Worm (Caenorhabditis elegans) whole organism, L2 larva: Measurements from ENCODE around the gene T25D3.4.

Experiments
- C34F6.9 ChIP-seq: fragments of 150-350 bp; optimal IDR thresholded peaks from 2 replicates; lab custom pipeline; 2014; ENCODE audit warnings: missing biosample characterization, missing genetic modification characterization
- F13H6.1 ChIP-seq: sonication (generic microtip); optimal IDR thresholded peaks from 2 replicates; lab custom pipeline; 2016; ENCODE audit warnings: missing genetic modification characterization, missing compliant biosample characterization
- ZK546.5 ChIP-seq: sonication (generic microtip); optimal IDR thresholded peaks from 2 replicates; lab custom pipeline; 2017; ENCODE audit warnings: missing biosample characterization, missing genetic modification characterization
- alr-1 ChIP-seq: fragments of 150-350 bp; optimal IDR thresholded peaks from 2 replicates; lab custom pipeline; 2014; ENCODE audit warnings: missing biosample characterization, missing genetic modification characterization
- aly-2 ChIP-seq: fragments of 150-350 bp; optimal IDR thresholded peaks from 2 replicates; lab custom pipeline; 2014; ENCODE audit warnings: missing biosample characterization, missing genetic modification characterization
- blmp-1 ChIP-seq: sonication (generic microtip); optimal IDR thresholded peaks from 2 replicates; lab custom pipeline; 2017; ENCODE audit warnings: missing genetic modification characterization, mild to moderate bottlenecking, missing compliant biosample characterization, antibody characterized with exemption, moderate library complexity; ENCODE audit not compliant: insufficient read depth
- ceh-16 ChIP-seq: fragments of 150-350 bp; optimal IDR thresholded peaks from 2 replicates; lab custom pipeline; 2014; ENCODE audit warnings: missing biosample characterization, missing genetic modification characterization
- ceh-82 ChIP-seq: fragments of 150-350 bp; optimal IDR thresholded peaks from 2 replicates; lab custom pipeline; 2014; ENCODE audit warnings: missing biosample characterization, missing genetic modification characterization
- crh-2 ChIP-seq: sonication (generic microtip); optimal IDR thresholded peaks from 2 replicates; lab custom pipeline; 2017; ENCODE audit warnings: missing biosample characterization, missing genetic modification characterization
- egl-27 ChIP-seq: sonication (generic microtip); optimal IDR thresholded peaks from 3 replicates; lab custom pipeline; 2017; ENCODE audit warnings: missing biosample characterization, missing genetic modification reagents, missing genetic modification characterization
- elt-1 ChIP-seq: fragments of 150-350 bp; optimal IDR thresholded peaks from 2 replicates; lab custom pipeline; 2014; ENCODE audit warnings: missing biosample characterization, missing genetic modification characterization
- fos-1 ChIP-seq: fragments of 150-350 bp; optimal IDR thresholded peaks from 2 replicates; lab custom pipeline; 2014; ENCODE audit warnings: missing biosample characterization, missing genetic modification characterization
- gmeb-1 ChIP-seq: fragments of 150-350 bp; optimal IDR thresholded peaks from 2 replicates; lab custom pipeline; 2014; ENCODE audit warnings: missing biosample characterization, missing genetic modification characterization
- lin-39 ChIP-seq: fragments of 150-350 bp; optimal IDR thresholded peaks from 2 replicates; lab custom pipeline; 2014; ENCODE audit warnings: missing biosample characterization, missing genetic modification reagents, missing genetic modification characterization
- lsy-2 ChIP-seq, 2 experiments: fragments of 150-350 bp in 1 of 2; sonication (generic microtip) in 1 of 2; optimal IDR thresholded peaks; 2 replicates each; lab custom pipeline; 2014 to 2017; ENCODE audit warnings: missing biosample characterization in 2 of 2, missing genetic modification characterization in 2 of 2
- mab-5 ChIP-seq: fragments of 150-350 bp; optimal IDR thresholded peaks from 2 replicates; lab custom pipeline; 2014; ENCODE audit warnings: missing biosample characterization, missing genetic modification characterization
- mbf-1 ChIP-seq: sonication (generic microtip); optimal IDR thresholded peaks from 2 replicates; lab custom pipeline; 2017; ENCODE audit warnings: missing biosample characterization, missing genetic modification characterization
- mdl-1 ChIP-seq, 2 experiments: fragments of 150-350 bp in 1 of 2; sonication (generic microtip) in 1 of 2; optimal IDR thresholded peaks; 2 replicates each; lab custom pipeline; 2017; ENCODE audit warnings: missing biosample characterization in 2 of 2, missing genetic modification characterization in 2 of 2
- nhr-10 ChIP-seq: sonication (generic microtip); optimal IDR thresholded peaks from 2 replicates; lab custom pipeline; 2017; ENCODE audit warnings: missing biosample characterization, missing genetic modification characterization
- nhr-12 ChIP-seq: fragments of 150-350 bp; optimal IDR thresholded peaks from 2 replicates; lab custom pipeline; 2014; ENCODE audit warnings: missing biosample characterization, missing genetic modification characterization
- nhr-129 ChIP-seq: fragments of 150-350 bp; optimal IDR thresholded peaks from 2 replicates; lab custom pipeline; 2014; ENCODE audit warnings: missing biosample characterization, missing genetic modification characterization
- nhr-21 ChIP-seq: fragments of 150-350 bp; optimal IDR thresholded peaks from 2 replicates; lab custom pipeline; 2014; ENCODE audit warnings: missing biosample characterization, missing genetic modification characterization
- nhr-23 ChIP-seq: fragments of 150-350 bp; optimal IDR thresholded peaks from 2 replicates; lab custom pipeline; 2014; ENCODE audit warnings: missing biosample characterization, missing genetic modification reagents, missing genetic modification characterization
- nhr-6 ChIP-seq: fragments of 150-350 bp; optimal IDR thresholded peaks from 2 replicates; lab custom pipeline; 2014; ENCODE audit warnings: missing biosample characterization, missing genetic modification characterization
- peb-1 ChIP-seq: fragments of 150-350 bp; optimal IDR thresholded peaks from 2 replicates; lab custom pipeline; 2014; ENCODE audit warnings: missing biosample characterization, missing genetic modification characterization
- sem-4 ChIP-seq: fragments of 150-350 bp; optimal IDR thresholded peaks from 2 replicates; lab custom pipeline; 2014; ENCODE audit warnings: missing biosample characterization, missing genetic modification reagents, missing genetic modification characterization
- sma-3 ChIP-seq: sonication (generic microtip); optimal IDR thresholded peaks from 2 replicates; lab custom pipeline; 2016; ENCODE audit warnings: missing genetic modification reagents, missing genetic modification characterization, missing compliant biosample characterization
- sma-9 ChIP-seq, 2 experiments: fragments of 150-350 bp in 1 of 2; sonication (generic microtip) in 1 of 2; optimal IDR thresholded peaks; 2 replicates each; lab custom pipeline; 2014 to 2016; ENCODE audit warnings: missing genetic modification characterization in 2 of 2, mild to moderate bottlenecking in 1 of 2, missing biosample characterization in 1 of 2, missing compliant biosample characterization in 1 of 2, missing genetic modification reagents in 1 of 2, moderate library complexity in 1 of 2
- snpc-4 ChIP-seq: fragments of 150-350 bp; optimal IDR thresholded peaks from 2 replicates; lab custom pipeline; 2014; ENCODE audit warnings: missing biosample characterization, missing genetic modification characterization
- unc-39 ChIP-seq: fragments of 150-350 bp; optimal IDR thresholded peaks from 2 replicates; lab custom pipeline; 2014; ENCODE audit warnings: missing biosample characterization, missing genetic modification characterization
- unc-55 ChIP-seq: fragments of 150-350 bp; sonication (generic microtip); optimal IDR thresholded peaks from 3 replicates; lab custom pipeline; 2014; ENCODE audit warnings: missing biosample characterization, missing genetic modification reagents, missing genetic modification characterization
- unc-62 ChIP-seq: fragments of 150-350 bp; optimal IDR thresholded peaks from 2 replicates; lab custom pipeline; 2014; ENCODE audit warnings: missing biosample characterization, missing genetic modification reagents, missing genetic modification characterization
- ztf-1 ChIP-seq: fragments of 200-800 bp; sonication (Bioruptor generic); conservative IDR thresholded peaks from 2 replicates; pipeline ENCODE4 v1.3.6; 2022; ENCODE audit warnings: missing genetic modification characterization, missing compliant biosample characterization
- ztf-11 ChIP-seq: sonication (generic microtip); optimal IDR thresholded peaks from 2 replicates; lab custom pipeline; 2017; ENCODE audit warnings: missing biosample characterization, missing genetic modification characterization
- ztf-4 ChIP-seq: fragments of 150-350 bp; optimal IDR thresholded peaks from 2 replicates; lab custom pipeline; 2014; ENCODE audit warnings: missing biosample characterization, missing genetic modification characterization

T25D3.4 gene

ce11 chrII:111267-111666 is 35.8 kb upstream of the T25D3.4 start, which contains the start of gene C50D2.1:
TSS of gene C50D2.1 (plus strand) at chrII:111567.
- TF ChIP-seq F13H6.1 (no peak), snpc-4 (tag; lab: Kevin White, UChicago) (no peak), unc-39 (tag; lab: Kevin White, UChicago) (no peak), sma-3 (GFP tag; lab: Kevin White, UChicago) (no peak), egl-27 (no peak), sem-4 (no peak), blmp-1 (tag; lab: Kevin White, UChicago) (no peak), lsy-2 (tag; optimal IDR thresholded peaks at IDR 0.05; lab: Kevin White, UChicago) (no peak)

ce11 chrII:112231-112630 is 34.8 kb upstream of the T25D3.4 start:
- peak; percentile 15 for TF ChIP-seq nhr-129 (tag; lab: Kevin White, UChicago)
- TF ChIP-seq sma-9 (GFP tag; optimal IDR thresholded peaks at IDR 0.05; lab: Kevin White, UChicago): no peak
- no peak for TF ChIP-seq sma-9 (tag; optimal IDR thresholded peaks at IDR 0.05; lab: Kevin White, UChicago)
- peak; percentile 28 for TF ChIP-seq sma-3 (GFP tag; lab: Kevin White, UChicago)

- TF ChIP-seq ztf-1: no peak
- no peak for TF ChIP-seq lin-39 (tag; lab: Kevin White, UChicago)
- TF ChIP-seq ceh-16 (tag; lab: Kevin White, UChicago): no peak
- no peak for TF ChIP-seq alr-1 (tag; lab: Kevin White, UChicago)
- no peak for TF ChIP-seq nhr-21 (tag; lab: Kevin White, UChicago)
- no peak for TF ChIP-seq egl-27
- no peak for TF ChIP-seq crh-2 (tag; lab: Kevin White, UChicago)
- no peak for TF ChIP-seq nhr-129 (tag; lab: Kevin White, UChicago)
- no peak for TF ChIP-seq gmeb-1 (tag; lab: Kevin White, UChicago)
- TF ChIP-seq peb-1 (tag; lab: Kevin White, UChicago): no peak
- TF ChIP-seq nhr-12 (tag; lab: Kevin White, UChicago): no peak
- TF ChIP-seq snpc-4 (tag; lab: Kevin White, UChicago): no peak
- no peak for TF ChIP-seq elt-1 (tag; lab: Kevin White, UChicago)
- no peak for TF ChIP-seq ceh-82 (tag; lab: Kevin White, UChicago)
- no peak for TF ChIP-seq aly-2
- no peak for TF ChIP-seq sma-3 (GFP tag; lab: Kevin White, UChicago)
- TF ChIP-seq, all 48 proteins: peak for 0
Measured at ce11 chrII:116916-117315, 30.1 kb upstream of the T25D3.4 start, which contains the start of gene srt-54. TSS of gene srt-54 (plus strand) at chrII:117216.

ce11 chrII:121121-121520 is 25.9 kb upstream of the T25D3.4 start, which contains the start of gene K10B4.3:
TSS of gene K10B4.3 (minus strand) at chrII:121221.
- TF ChIP-seq peb-1 (tag; lab: Kevin White, UChicago) (no peak), mab-5 (tag; lab: Kevin White, UChicago) (no peak), mdl-1 (tag; optimal IDR thresholded peaks at IDR 0.05; lab: Kevin White, UChicago) (no peak), sma-3 (GFP tag; lab: Kevin White, UChicago) (no peak), mbf-1 (tag; lab: Kevin White, UChicago) (no peak), ceh-82 (tag; lab: Kevin White, UChicago) (no peak), ztf-4 (tag; lab: Kevin White, UChicago) (no peak), unc-55 (no peak), ZK546.5 (tag; lab: Kevin White, UChicago) (no peak), blmp-1 (tag; lab: Kevin White, UChicago) (no peak), ztf-11 (tag; lab: Kevin White, UChicago) (no peak), nhr-10 (no peak), lin-39 (tag; lab: Kevin White, UChicago) (no peak), fos-1 (tag; lab: Kevin White, UChicago) (no peak), unc-62 (GFP tag; lab: Kevin White, UChicago) (no peak), nhr-6 (tag; lab: Kevin White, UChicago) (no peak), F13H6.1 (no peak)

- peak; percentile 35 for TF ChIP-seq fos-1 (tag; lab: Kevin White, UChicago)
- TF ChIP-seq C34F6.9 (tag; lab: Kevin White, UChicago): peak; percentile 8
- no peak for TF ChIP-seq nhr-23
- no peak for TF ChIP-seq ZK546.5 (tag; lab: Kevin White, UChicago)
- peak; percentile 13 for TF ChIP-seq sma-3 (GFP tag; lab: Kevin White, UChicago)
- TF ChIP-seq, all 48 proteins: peak for 3
Measured at ce11 chrII:122008-122407, 25.0 kb upstream of the T25D3.4 start.
